Fruit fly (Drosophila melanogaster) whole organism, embryonic: ENCODE data around the gene CG13258.

ENCODE experiments used
- Atf6 ChIP-seq: fragments of 200-800 bp; sonication (Bioruptor generic); IDR thresholded peaks from 2 replicates; pipeline ENCODE4 v1.3.6; 2022; ENCODE audit warnings: missing biosample characterization, missing genetic modification characterization
- Bgb ChIP-seq: fragments of 200-800 bp; sonication (Bioruptor generic); IDR thresholded peaks from 2 replicates; pipeline ENCODE4 v1.3.6; 2022; ENCODE audit warnings: missing biosample characterization, missing genetic modification characterization; ENCODE audit not compliant: partially characterized antibody
- Blimp-1 ChIP-seq: fragments of 200-800 bp; sonication (Bioruptor generic); optimal IDR thresholded peaks from 3 replicates; lab custom pipeline; 2018; ENCODE audit warnings: missing biosample characterization, missing genetic modification characterization, mild to moderate bottlenecking, moderate library complexity, missing genetic modification reagents
- BtbVII ChIP-seq: fragments of 200-800 bp; sonication (Bioruptor generic); optimal IDR thresholded peaks from 3 replicates; lab custom pipeline; 2017; ENCODE audit warnings: missing biosample characterization, mild to moderate bottlenecking, missing genetic modification characterization
- CG10462 ChIP-seq: fragments of 200-800 bp; sonication (Bioruptor generic); optimal IDR thresholded peaks from 2 replicates; lab custom pipeline; 2016; ENCODE audit warnings: missing biosample characterization, missing genetic modification characterization
- CG10543 ChIP-seq: fragments of 200-800 bp; sonication (Bioruptor generic); optimal IDR thresholded peaks from 3 replicates; lab custom pipeline; 2017; ENCODE audit warnings: missing biosample characterization, mild to moderate bottlenecking, missing genetic modification characterization, moderate library complexity
- CG15011 ChIP-seq: fragments of 200-800 bp; sonication (Bioruptor generic); optimal IDR thresholded peaks from 3 replicates; lab custom pipeline; 2018; ENCODE audit warnings: missing biosample characterization, mild to moderate bottlenecking, missing genetic modification characterization
- CG16779 ChIP-seq: fragments of 200-800 bp; sonication (Bioruptor generic); IDR thresholded peaks from 2 replicates; pipeline ENCODE4 v1.3.6; 2022; ENCODE audit warnings: missing biosample characterization, missing genetic modification characterization
- CG17359 ChIP-seq: fragments of 200-800 bp; sonication (Bioruptor generic); optimal IDR thresholded peaks from 3 replicates; lab custom pipeline; 2018; ENCODE audit warnings: missing biosample characterization, mild to moderate bottlenecking, missing genetic modification characterization, moderate library complexity
- CG1792 ChIP-seq: fragments of 200-800 bp; sonication (Bioruptor generic); optimal IDR thresholded peaks from 2 replicates; lab custom pipeline; 2016; ENCODE audit warnings: missing biosample characterization, missing genetic modification characterization
- CG3163 ChIP-seq: fragments of 200-800 bp; sonication (Bioruptor generic); optimal IDR thresholded peaks from 3 replicates; lab custom pipeline; 2016; ENCODE audit warnings: missing biosample characterization, missing genetic modification characterization
- CG32767 ChIP-seq: fragments of 200-800 bp; sonication (Bioruptor generic); IDR thresholded peaks from 2 replicates; pipeline ENCODE4 v1.3.6; 2022; ENCODE audit warnings: missing biosample characterization, missing genetic modification characterization
- CG4282 ChIP-seq: fragments of 200-800 bp; sonication (Bioruptor generic); optimal IDR thresholded peaks from 2 replicates; lab custom pipeline; 2016; ENCODE audit warnings: missing biosample characterization, missing genetic modification characterization
- CG6689 ChIP-seq: fragments of 200-800 bp; sonication (Bioruptor generic); IDR thresholded peaks from 2 replicates; pipeline ENCODE4 v1.3.6; 2022; ENCODE audit warnings: missing biosample characterization, missing genetic modification characterization
- CG9437 ChIP-seq: fragments of 200-800 bp; sonication (Bioruptor generic); optimal IDR thresholded peaks from 2 replicates; lab custom pipeline; 2018; ENCODE audit warnings: missing biosample characterization, mild to moderate bottlenecking, missing genetic modification characterization
- Dip3 ChIP-seq: fragments of 200-800 bp; sonication (Bioruptor generic); optimal IDR thresholded peaks from 3 replicates; lab custom pipeline; 2016; ENCODE audit warnings: missing biosample characterization, missing genetic modification characterization
- Dp ChIP-seq: fragments of 200-800 bp; sonication (Bioruptor generic); optimal IDR thresholded peaks from 2 replicates; lab custom pipeline; 2018; ENCODE audit warnings: missing biosample characterization, mild to moderate bottlenecking, missing genetic modification characterization, moderate library complexity
- Fer2 ChIP-seq: fragments of 200-800 bp; sonication (Bioruptor generic); optimal IDR thresholded peaks from 2 replicates; lab custom pipeline; 2018; ENCODE audit warnings: missing biosample characterization, mild to moderate bottlenecking, missing genetic modification characterization, moderate library complexity
- GATAe ChIP-seq: fragments of 200-800 bp; sonication (Bioruptor generic); conservative IDR thresholded peaks from 2 replicates; pipeline ENCODE4 v1.3.6; 2022; ENCODE audit warnings: missing biosample characterization, missing genetic modification characterization
- HLH4C ChIP-seq: fragments of 200-800 bp; sonication (Bioruptor generic); IDR thresholded peaks from 3 replicates; pipeline ENCODE4 v1.3.6; 2022; ENCODE audit warnings: missing biosample characterization, missing genetic modification characterization; ENCODE audit not compliant: partially characterized antibody
- Mes4 ChIP-seq: fragments of 200-800 bp; sonication (Bioruptor generic); optimal IDR thresholded peaks from 2 replicates; lab custom pipeline; 2016; ENCODE audit warnings: missing biosample characterization, missing genetic modification characterization
- Myb ChIP-seq: fragments of 200-800 bp; sonication (Bioruptor generic); optimal IDR thresholded peaks from 2 replicates; lab custom pipeline; 2016; ENCODE audit warnings: missing biosample characterization, missing genetic modification characterization
- NK7.1 ChIP-seq: fragments of 200-800 bp; sonication (Bioruptor generic); optimal IDR thresholded peaks from 3 replicates; lab custom pipeline; 2016; ENCODE audit warnings: missing biosample characterization, missing genetic modification characterization
- Nf-YC ChIP-seq: fragments of 200-800 bp; optimal IDR thresholded peaks from 3 replicates; lab custom pipeline; 2019; ENCODE audit warnings: missing biosample characterization, mild to moderate bottlenecking, missing genetic modification characterization, moderate library complexity
- Rfx ChIP-seq: fragments of 200-800 bp; sonication (Bioruptor generic); IDR thresholded peaks from 2 replicates; pipeline ENCODE4 v1.3.6; 2022; ENCODE audit warnings: missing biosample characterization, missing genetic modification characterization
- Sox100B ChIP-seq: fragments of 200-800 bp; sonication (Bioruptor generic); optimal IDR thresholded peaks from 3 replicates; lab custom pipeline; 2018; ENCODE audit warnings: missing biosample characterization, mild to moderate bottlenecking, missing genetic modification characterization
- Vsx1 ChIP-seq: fragments of 200-800 bp; sonication (Bioruptor generic); optimal IDR thresholded peaks from 2 replicates; lab custom pipeline; 2017; ENCODE audit warnings: missing biosample characterization, mild to moderate bottlenecking, missing genetic modification characterization, missing genetic modification reagents
- ab ChIP-seq: fragments of 200-800 bp; sonication (Bioruptor generic); optimal IDR thresholded peaks from 2 replicates; lab custom pipeline; 2016; ENCODE audit warnings: missing biosample characterization, missing genetic modification characterization
- ap ChIP-seq: fragments of 200-800 bp; sonication (Bioruptor generic); IDR thresholded peaks from 2 replicates; pipeline ENCODE4 v1.3.6; 2022; ENCODE audit warnings: missing biosample characterization, missing genetic modification characterization
- bcd ChIP-seq: fragments of 200-800 bp; sonication (Bioruptor generic); optimal IDR thresholded peaks from 2 replicates; lab custom pipeline; 2017; ENCODE audit warnings: missing biosample characterization, mild to moderate bottlenecking, missing genetic modification characterization
- br ChIP-seq: fragments of >200 bp; optimal IDR thresholded peaks from 2 replicates; lab custom pipeline; 2017
- croc ChIP-seq: fragments of 200-800 bp; sonication (Bioruptor generic); conservative IDR thresholded peaks from 3 replicates; pipeline ENCODE4 v1.3.6; 2022; ENCODE audit warnings: missing biosample characterization, missing genetic modification characterization
- da ChIP-seq: fragments of 200-800 bp; sonication (Bioruptor generic); optimal IDR thresholded peaks from 2 replicates; lab custom pipeline; 2016; ENCODE audit warnings: missing biosample characterization, missing genetic modification characterization
- dati ChIP-seq: fragments of 200-800 bp; sonication (Bioruptor generic); IDR thresholded peaks from 2 replicates; pipeline ENCODE4 v1.3.6; 2022; ENCODE audit warnings: missing biosample characterization, missing genetic modification characterization
- dm ChIP-seq: fragments of 200-800 bp; sonication (Bioruptor generic); optimal IDR thresholded peaks from 3 replicates; lab custom pipeline; 2016; ENCODE audit warnings: missing biosample characterization, missing genetic modification characterization
- fd64A ChIP-seq: fragments of 200-800 bp; sonication (Bioruptor generic); optimal IDR thresholded peaks from 3 replicates; lab custom pipeline; 2018; ENCODE audit warnings: missing biosample characterization, mild to moderate bottlenecking, missing genetic modification characterization
- gfzf ChIP-seq: fragments of 200-800 bp; sonication (Bioruptor generic); optimal IDR thresholded peaks from 2 replicates; lab custom pipeline; 2016; ENCODE audit warnings: missing biosample characterization, mild to moderate bottlenecking, missing genetic modification characterization, moderate library complexity
- grau ChIP-seq: fragments of 200-800 bp; optimal IDR thresholded peaks from 3 replicates; lab custom pipeline; 2019; ENCODE audit warnings: missing biosample characterization, mild to moderate bottlenecking, missing genetic modification characterization, moderate library complexity
- jing ChIP-seq: fragments of 200-800 bp; sonication (Bioruptor generic); optimal IDR thresholded peaks from 2 replicates; lab custom pipeline; 2018; ENCODE audit warnings: missing biosample characterization, mild to moderate bottlenecking, missing genetic modification characterization
- jumu ChIP-seq: fragments of 200-800 bp; sonication (Bioruptor generic); optimal IDR thresholded peaks from 3 replicates; lab custom pipeline; 2016; ENCODE audit warnings: missing biosample characterization, missing genetic modification characterization
- ken ChIP-seq: fragments of 200-800 bp; sonication (Bioruptor generic); IDR thresholded peaks from 3 replicates; pipeline ENCODE4 v1.3.6; 2022; ENCODE audit warnings: missing biosample characterization, missing genetic modification characterization
- nerfin-1 ChIP-seq: fragments of 200-800 bp; sonication (Bioruptor generic); optimal IDR thresholded peaks from 3 replicates; lab custom pipeline; 2019; ENCODE audit warnings: missing biosample characterization, mild to moderate bottlenecking, missing genetic modification characterization, moderate library complexity
- phol ChIP-seq: fragments of 200-800 bp; sonication (Bioruptor generic); optimal IDR thresholded peaks from 3 replicates; lab custom pipeline; 2018; ENCODE audit warnings: missing biosample characterization, mild to moderate bottlenecking, missing genetic modification characterization, moderate library complexity
- rib ChIP-seq: fragments of 200-800 bp; sonication (Bioruptor generic); IDR thresholded peaks from 2 replicates; pipeline ENCODE4 v1.3.6; 2022; ENCODE audit warnings: missing biosample characterization, missing genetic modification characterization
- ro ChIP-seq: fragments of 200-800 bp; sonication (Bioruptor generic); IDR thresholded peaks from 2 replicates; pipeline ENCODE4 v1.3.6; 2022; ENCODE audit warnings: missing biosample characterization, missing genetic modification characterization
- sens-2 ChIP-seq: fragments of 200-800 bp; sonication (Bioruptor generic); IDR thresholded peaks from 2 replicates; pipeline ENCODE4 v1.3.6; 2022; ENCODE audit warnings: missing biosample characterization, missing genetic modification characterization
- tll ChIP-seq, 2 experiments: fragments of 200-800 bp in 1 of 2; fragments of >200 bp in 1 of 2; sonication (Bioruptor generic) in 1 of 2; optimal IDR thresholded peaks; 2 replicates each; lab custom pipeline; 2017 to 2019; ENCODE audit warnings: missing biosample characterization in 2 of 2, missing genetic modification characterization in 2 of 2, mild to moderate bottlenecking in 1 of 2, moderate library complexity in 1 of 2
- trem ChIP-seq: fragments of 200-800 bp; optimal IDR thresholded peaks from 3 replicates; lab custom pipeline; 2019; ENCODE audit warnings: missing biosample characterization, mild to moderate bottlenecking, missing genetic modification characterization, moderate library complexity
- twi ChIP-seq: fragments of 200-800 bp; optimal IDR thresholded peaks from 2 replicates; lab custom pipeline; 2019; ENCODE audit warnings: missing biosample characterization, mild to moderate bottlenecking, missing genetic modification characterization, moderate library complexity
- wdn ChIP-seq: fragments of 200-800 bp; sonication (Bioruptor generic); IDR thresholded peaks from 2 replicates; pipeline ENCODE4 v1.3.6; 2022; ENCODE audit warnings: missing biosample characterization, missing genetic modification characterization
- z ChIP-seq: fragments of 200-800 bp; sonication (Bioruptor generic); IDR thresholded peaks from 3 replicates; pipeline ENCODE4 v1.3.6; 2022; ENCODE audit warnings: missing biosample characterization, missing genetic modification characterization

CG13258 gene

dm6 chr2L:16285692-16286359, 7.0 kb downstream of the CG13258 start (continued):
- TF ChIP-seq dati (no peak), fd64A (GFP tag; lab: Kevin White, UChicago) (peak; percentile 62), ro (GFP tag; lab: Robert Waterston, UW) (no peak), Nf-YC (tag; lab: Kevin White, UChicago) (no peak), ken (no peak), Bgb (GFP tag; lab: Robert Waterston, UW) (no peak), CG6689 (GFP tag; lab: Robert Waterston, UW) (no peak), jing (peak; percentile 86), trem (tag; lab: Kevin White, UChicago) (peak; percentile 78), Fer2 (peak; percentile 58), CG15011 (GFP tag; lab: Kevin White, UChicago) (peak; percentile 77), dm (GFP tag; lab: Kevin White, UChicago) (peak; percentile 67), CG10462 (GFP tag; lab: Kevin White, UChicago) (peak; percentile 64), CG4282 (peak; percentile 78), NK7.1 (GFP tag; lab: Kevin White, UChicago) (peak; percentile 50), da (GFP tag; lab: Kevin White, UChicago) (peak; percentile 38), Atf6 (GFP tag; lab: Robert Waterston, UW) (no peak), Blimp-1 (GFP tag; lab: Kevin White, UChicago) (peak; percentile 88), sens-2 (GFP tag; lab: Robert Waterston, UW) (no peak), tll (GFP tag; optimal IDR thresholded peaks at IDR 0.05; lab: Kevin White, UChicago) (no peak), CG9437 (GFP tag; lab: Kevin White, UChicago) (peak; percentile 56), Dp (GFP tag; lab: Kevin White, UChicago) (no peak), croc (GFP tag; lab: Robert Waterston, UW) (peak; percentile 82), grau (tag; lab: Kevin White, UChicago) (peak; percentile 90), Mes4 (GFP tag; lab: Kevin White, UChicago) (peak; percentile 79), Vsx1 (GFP tag; lab: Kevin White, UChicago) (peak; percentile 58), nerfin-1 (tag; lab: Kevin White, UChicago) (peak; percentile 73), ab (GFP tag; lab: Kevin White, UChicago) (peak; percentile 15), CG3163 (peak; percentile 68), z (GFP tag; lab: Robert Waterston, UW) (no peak), Myb (GFP tag; lab: Kevin White, UChicago) (peak; percentile 68), GATAe (no peak), CG17359 (tag; lab: Kevin White, UChicago) (peak; percentile 94), bcd (GFP tag; lab: Kevin White, UChicago) (peak; percentile 87), ap (GFP tag; lab: Robert Waterston, UW) (no peak), phol (tag; lab: Kevin White, UChicago) (peak; percentile 92), CG32767 (GFP tag; lab: Robert Waterston, UW) (no peak), Sox100B (peak; percentile 69), twi (tag; lab: Kevin White, UChicago) (no peak), br (lab: Kevin White, UChicago) (no peak), CG10543 (GFP tag; lab: Kevin White, UChicago) (peak; percentile 24), gfzf (GFP tag; lab: Kevin White, UChicago) (no peak), Dip3 (peak; percentile 86), CG1792 (GFP tag; lab: Kevin White, UChicago) (peak; percentile 74), HLH4C (GFP tag; lab: Robert Waterston, UW) (no peak), Rfx (GFP tag; lab: Robert Waterston, UW) (no peak), jumu (GFP tag; lab: Kevin White, UChicago) (peak; percentile 72), rib (GFP tag; lab: Robert Waterston, UW) (no peak), wdn (GFP tag; lab: Robert Waterston, UW) (no peak), BtbVII (GFP tag; lab: Kevin White, UChicago) (peak; percentile 79), CG16779 (GFP tag; lab: Robert Waterston, UW) (no peak)
